Worm (Caenorhabditis elegans) whole organism, L4 larva: ENCODE data around the gene Y116A8A.4.

ENCODE experiments used
- R02D3.7 ChIP-seq: fragments of 150-350 bp; sonication (generic microtip); optimal IDR thresholded peaks from 3 replicates; lab custom pipeline; 2014; ENCODE audit warnings: missing biosample characterization, missing genetic modification characterization
- Y75B8A.6 ChIP-seq: fragments of 200-800 bp; sonication (Bioruptor generic); IDR thresholded peaks from 2 replicates; pipeline ENCODE4 v1.3.6; 2022; ENCODE audit warnings: missing genetic modification reagents, missing genetic modification characterization, missing compliant biosample characterization
- daf-16 ChIP-seq, 3 experiments: sonication (generic microtip); optimal IDR thresholded peaks; 2 replicates each; lab custom pipeline; 2016 to 2017; ENCODE audit warnings: missing genetic modification characterization in 3 of 3, missing genetic modification reagents in 3 of 3, mild to moderate bottlenecking in 2 of 3, missing compliant biosample characterization in 2 of 3, missing biosample characterization in 1 of 3, moderate library complexity in 1 of 3
- egl-27 ChIP-seq: sonication (generic microtip); optimal IDR thresholded peaks from 3 replicates; lab custom pipeline; 2017; ENCODE audit warnings: missing biosample characterization, missing genetic modification reagents, missing genetic modification characterization
- fos-1 ChIP-seq: fragments of 150-350 bp; optimal IDR thresholded peaks from 2 replicates; lab custom pipeline; 2014; ENCODE audit warnings: missing biosample characterization, missing genetic modification characterization
- nhr-10 ChIP-seq: fragments of 150-350 bp; optimal IDR thresholded peaks from 2 replicates; lab custom pipeline; 2014; ENCODE audit warnings: missing biosample characterization, missing genetic modification characterization
- nhr-11 ChIP-seq: fragments of 150-350 bp; optimal IDR thresholded peaks from 2 replicates; lab custom pipeline; 2014; ENCODE audit warnings: missing biosample characterization, missing genetic modification characterization
- nhr-28 ChIP-seq: fragments of 150-350 bp; optimal IDR thresholded peaks from 2 replicates; lab custom pipeline; 2014; ENCODE audit warnings: missing biosample characterization, missing genetic modification characterization
- skn-1 ChIP-seq: fragments of 150-350 bp; optimal IDR thresholded peaks from 2 replicates; lab custom pipeline; 2014; ENCODE audit warnings: missing biosample characterization, missing genetic modification characterization
- ztf-11 ChIP-seq: fragments of 150-350 bp; optimal IDR thresholded peaks from 2 replicates; lab custom pipeline; 2014; ENCODE audit warnings: missing biosample characterization, missing genetic modification characterization

- TF ChIP-seq Y75B8A.6 (GFP tag; lab: Robert Waterston, UW), result no peak
- TF ChIP-seq nhr-28 (tag; lab: Kevin White, UChicago), result no peak
- no peak for TF ChIP-seq R02D3.7 (tag; lab: Kevin White, UChicago)
- TF ChIP-seq nhr-10 (tag; lab: Kevin White, UChicago), result no peak
- TF ChIP-seq skn-1 (tag; lab: Kevin White, UChicago), result no peak
- no peak for TF ChIP-seq ztf-11 (tag; lab: Kevin White, UChicago)
- TF ChIP-seq fos-1 (tag; lab: Kevin White, UChicago), result no peak
- TF ChIP-seq daf-16 (GFP tag; optimal IDR thresholded peaks at IDR 0.05; lab: Kevin White, UChicago), result no peak
- TF ChIP-seq daf-16 (tag; optimal IDR thresholded peaks at IDR 0.05; lab: Kevin White, UChicago), result no peak
- TF ChIP-seq egl-27 (tag; lab: Kevin White, UChicago), result no peak
- no peak for TF ChIP-seq nhr-11 (tag; lab: Kevin White, UChicago)
These were observed at the start of gene Y116A8A.4 for ce11 chrIV:16822529-16822928.
